Fruit fly (Drosophila melanogaster): ENCODE results near the gene Dysb.

The Dysb gene

dm6 chr3L:18890283-18891175 is 23.0 kb downstream of the Dysb start, which contains the start of gene CG3961 (continued):
- peak; percentile 97 for TF ChIP-seq CG17359 (tag; optimal IDR thresholded peaks at IDR 0.05)
- peak; percentile 98 for TF ChIP-seq CG2202 (tag; optimal IDR thresholded peaks at IDR 0.05)
- TF ChIP-seq CG10274 (GFP tag; optimal IDR thresholded peaks at IDR 0.05) = peak; percentile 83
- TF ChIP-seq CG10267 (tag; optimal IDR thresholded peaks at IDR 0.05) = peak; percentile 96
- no peak for TF ChIP-seq Dll (GFP tag; IDR thresholded peaks at IDR 0.05; ENCODE audit: partially characterized antibody)
- TF ChIP-seq insv (GFP tag; optimal IDR thresholded peaks at IDR 0.05) = peak in 1 of 2 experiments; percentile 74
- peak; percentile 93 for TF ChIP-seq BtbVII (GFP tag; optimal IDR thresholded peaks at IDR 0.05)
- peak; percentile 98 for TF ChIP-seq CG33557 (GFP tag; optimal IDR thresholded peaks at IDR 0.05)
- TF ChIP-seq zen (tag; optimal IDR thresholded peaks at IDR 0.05) = peak; percentile 94
- peak; percentile 90 for TF ChIP-seq Camta (GFP tag; optimal IDR thresholded peaks at IDR 0.05)
- TF ChIP-seq esg (GFP tag; conservative IDR thresholded peaks at IDR 0.05) = peak; percentile 94
- TF ChIP-seq stwl (tag; optimal IDR thresholded peaks at IDR 0.05) = peak; percentile 43
- peak; percentile 97 for TF ChIP-seq nom (GFP tag; optimal IDR thresholded peaks at IDR 0.05)
- TF ChIP-seq CG31441 (GFP tag; IDR thresholded peaks at IDR 0.05) = peak; percentile 99
- no peak for TF ChIP-seq zen2 (GFP tag; IDR thresholded peaks at IDR 0.05; ENCODE audit: partially characterized antibody)
- TF ChIP-seq CG17385 (GFP tag; optimal IDR thresholded peaks at IDR 0.05) = peak; percentile 96
- peak; percentile 85 for TF ChIP-seq dm (GFP tag; optimal IDR thresholded peaks at IDR 0.05)
- no peak; the same call in 2 of the 3 replicates for TF ChIP-seq C15 (GFP tag; IDR thresholded peaks at IDR 0.05)
- peak; percentile 83 for TF ChIP-seq vfl (GFP tag; optimal IDR thresholded peaks at IDR 0.05)
- peak; percentile 88 for TF ChIP-seq ci (GFP tag; IDR thresholded peaks at IDR 0.05)
- peak; percentile 74 for TF ChIP-seq CG17802 (tag; optimal IDR thresholded peaks at IDR 0.05)
- peak; percentile 99 for TF ChIP-seq CG13424 (tag; optimal IDR thresholded peaks at IDR 0.05)
- peak; percentile 84 for TF ChIP-seq CG4854 (GFP tag; optimal IDR thresholded peaks at IDR 0.05)
- no peak for TF ChIP-seq Tbp (GFP tag; optimal IDR thresholded peaks at IDR 0.05)
- TF ChIP-seq CG7556 (GFP tag; optimal IDR thresholded peaks at IDR 0.05) = peak; percentile 100
- TF ChIP-seq tll (GFP tag; optimal IDR thresholded peaks at IDR 0.05) = peak in 1 of 2 experiments; percentile 71
- peak; percentile 76 for TF ChIP-seq ac (GFP tag; optimal IDR thresholded peaks at IDR 0.05)
- peak; percentile 94 for TF ChIP-seq row (GFP tag; IDR thresholded peaks at IDR 0.05)
- peak; percentile 94 for TF ChIP-seq dysf (GFP tag; IDR thresholded peaks at IDR 0.05)
- peak; percentile 94 for TF ChIP-seq lmd (GFP tag; IDR thresholded peaks at IDR 0.05)
- peak; percentile 98 for TF ChIP-seq CG18619 (GFP tag; optimal IDR thresholded peaks at IDR 0.05)
- peak; percentile 73 for TF ChIP-seq repo (GFP tag; optimal IDR thresholded peaks at IDR 0.05)
- TF ChIP-seq wek (GFP tag; optimal IDR thresholded peaks at IDR 0.05) = peak; percentile 67
- TF ChIP-seq CG10431 (GFP tag; optimal IDR thresholded peaks at IDR 0.05) = peak; percentile 93
- TF ChIP-seq Optix (GFP tag; IDR thresholded peaks at IDR 0.05) = no peak
- peak; percentile 95 for TF ChIP-seq CG3281 (GFP tag; optimal IDR thresholded peaks at IDR 0.05)
- no peak for TF ChIP-seq Lpt (GFP tag; optimal IDR thresholded peaks at IDR 0.05)
- TF ChIP-seq stc (GFP tag; IDR thresholded peaks at IDR 0.05) = peak; percentile 92
- peak; percentile 84 for TF ChIP-seq CG34376 (GFP tag; optimal IDR thresholded peaks at IDR 0.05)
- TF ChIP-seq CG1024 (GFP tag; IDR thresholded peaks at IDR 0.05) = peak; percentile 79
- peak; percentile 83; the same call in 2 of the 3 replicates for TF ChIP-seq B-H1 (GFP tag; IDR thresholded peaks at IDR 0.05)
- TF ChIP-seq CG9817 (tag; optimal IDR thresholded peaks at IDR 0.05) = peak; percentile 91
- peak; percentile 40 for TF ChIP-seq Ets97D (GFP tag; optimal IDR thresholded peaks at IDR 0.05)
- peak; percentile 97 for TF ChIP-seq CG3407 (GFP tag; optimal IDR thresholded peaks at IDR 0.05)
- peak; percentile 34 for TF ChIP-seq en (GFP tag; optimal IDR thresholded peaks at IDR 0.05)
- TF ChIP-seq grau (tag; optimal IDR thresholded peaks at IDR 0.05) = peak; percentile 98
- no peak; the same call in 1 of the 2 replicates for TF ChIP-seq amos (GFP tag; IDR thresholded peaks at IDR 0.05; ENCODE audit: partially characterized antibody)
- TF ChIP-seq CG6813 (GFP tag; optimal IDR thresholded peaks at IDR 0.05) = peak; percentile 96
